Fruit fly (Drosophila melanogaster) whole organism, adult: ENCODE data around the gene CG12182.

Experiments
- CG11617 ChIP-seq: fragments of 200-800 bp; sonication (Bioruptor generic); optimal IDR thresholded peaks from 2 replicates; lab custom pipeline; 2017; ENCODE audit warnings: mild to moderate bottlenecking, missing biosample characterization, missing genetic modification reagents, missing genetic modification characterization
- CG12768 ChIP-seq: fragments of 200-800 bp; sonication (Bioruptor generic); optimal IDR thresholded peaks from 2 replicates; lab custom pipeline; 2017; ENCODE audit warnings: missing biosample characterization, missing genetic modification characterization, mild to moderate bottlenecking, moderate library complexity, missing genetic modification reagents
- CG14711 ChIP-seq: fragments of 200-800 bp; sonication (Bioruptor generic); optimal IDR thresholded peaks from 2 replicates; lab custom pipeline; 2018; ENCODE audit warnings: missing biosample characterization, mild to moderate bottlenecking, missing genetic modification characterization, moderate library complexity
- CG1620 ChIP-seq: fragments of 200-800 bp; sonication (Bioruptor generic); optimal IDR thresholded peaks from 2 replicates; lab custom pipeline; 2016; ENCODE audit warnings: missing biosample characterization, missing genetic modification characterization
- CG33017 ChIP-seq: fragments of 200-800 bp; sonication (Bioruptor generic); optimal IDR thresholded peaks from 2 replicates; lab custom pipeline; 2018; ENCODE audit warnings: missing biosample characterization, mild to moderate bottlenecking, missing genetic modification characterization, moderate library complexity
- CG5204 ChIP-seq: fragments of 200-800 bp; sonication (Bioruptor generic); optimal IDR thresholded peaks from 2 replicates; lab custom pipeline; 2016; ENCODE audit warnings: missing biosample characterization, missing genetic modification characterization
- CG7045 ChIP-seq: fragments of 200-800 bp; sonication (Bioruptor generic); optimal IDR thresholded peaks from 2 replicates; lab custom pipeline; 2017; ENCODE audit warnings: missing biosample characterization, mild to moderate bottlenecking, missing genetic modification characterization
- CG7101 ChIP-seq: fragments of 200-800 bp; sonication (Bioruptor generic); optimal IDR thresholded peaks from 2 replicates; lab custom pipeline; 2018; ENCODE audit warnings: missing biosample characterization, mild to moderate bottlenecking, missing genetic modification characterization, moderate library complexity
- Clk ChIP-seq: fragments of 200-800 bp; sonication (Bioruptor generic); optimal IDR thresholded peaks from 2 replicates; lab custom pipeline; 2017; ENCODE audit warnings: missing biosample characterization, missing genetic modification characterization
- Crg-1 ChIP-seq: fragments of 200-800 bp; sonication (Bioruptor generic); optimal IDR thresholded peaks from 2 replicates; lab custom pipeline; 2016; ENCODE audit warnings: missing biosample characterization, missing genetic modification characterization
- Hr96 ChIP-seq: fragments of 200-800 bp; sonication (Bioruptor generic); optimal IDR thresholded peaks from 2 replicates; lab custom pipeline; 2016; ENCODE audit warnings: missing biosample characterization, missing genetic modification characterization
- Mnt ChIP-seq: fragments of 200-800 bp; sonication (Bioruptor generic); optimal IDR thresholded peaks from 2 replicates; lab custom pipeline; 2016; ENCODE audit warnings: missing biosample characterization, mild to moderate bottlenecking, missing genetic modification characterization
- bab1 ChIP-seq: fragments of 200-800 bp; sonication (Bioruptor generic); optimal IDR thresholded peaks from 3 replicates; lab custom pipeline; 2019; ENCODE audit warnings: missing biosample characterization, mild to moderate bottlenecking, missing genetic modification characterization, moderate library complexity
- cic ChIP-seq: fragments of 200-800 bp; sonication (Bioruptor generic); optimal IDR thresholded peaks from 2 replicates; lab custom pipeline; 2017; ENCODE audit warnings: missing biosample characterization, mild to moderate bottlenecking, missing genetic modification characterization, moderate library complexity
- cnc ChIP-seq, 2 experiments: fragments of >200 bp; optimal IDR thresholded peaks; 2 replicates each; lab custom pipeline; 2017
- kay ChIP-seq: fragments of 200-800 bp; sonication (Bioruptor generic); peaks from one replicate; lab custom pipeline; 2016; ENCODE audit warnings: missing biosample characterization, missing genetic modification characterization, borderline replicate concordance
- ovo ChIP-seq: fragments of 200-800 bp; sonication (Bioruptor generic); optimal IDR thresholded peaks from 2 replicates; lab custom pipeline; 2016; ENCODE audit warnings: missing biosample characterization, missing genetic modification characterization
- pad ChIP-seq: fragments of 200-800 bp; sonication (Bioruptor generic); optimal IDR thresholded peaks from 3 replicates; lab custom pipeline; 2017; ENCODE audit warnings: missing biosample characterization, missing genetic modification characterization, mild to moderate bottlenecking, moderate library complexity, missing genetic modification reagents
- tj ChIP-seq: fragments of 200-800 bp; sonication (Bioruptor generic); optimal IDR thresholded peaks from 3 replicates; lab custom pipeline; 2017; ENCODE audit warnings: missing biosample characterization, mild to moderate bottlenecking, missing genetic modification characterization, moderate library complexity
- toe ChIP-seq: fragments of 200-800 bp; sonication (Bioruptor generic); optimal IDR thresholded peaks from 2 replicates; lab custom pipeline; 2016; ENCODE audit warnings: missing biosample characterization, missing genetic modification characterization

CG12182 gene

DNA sequence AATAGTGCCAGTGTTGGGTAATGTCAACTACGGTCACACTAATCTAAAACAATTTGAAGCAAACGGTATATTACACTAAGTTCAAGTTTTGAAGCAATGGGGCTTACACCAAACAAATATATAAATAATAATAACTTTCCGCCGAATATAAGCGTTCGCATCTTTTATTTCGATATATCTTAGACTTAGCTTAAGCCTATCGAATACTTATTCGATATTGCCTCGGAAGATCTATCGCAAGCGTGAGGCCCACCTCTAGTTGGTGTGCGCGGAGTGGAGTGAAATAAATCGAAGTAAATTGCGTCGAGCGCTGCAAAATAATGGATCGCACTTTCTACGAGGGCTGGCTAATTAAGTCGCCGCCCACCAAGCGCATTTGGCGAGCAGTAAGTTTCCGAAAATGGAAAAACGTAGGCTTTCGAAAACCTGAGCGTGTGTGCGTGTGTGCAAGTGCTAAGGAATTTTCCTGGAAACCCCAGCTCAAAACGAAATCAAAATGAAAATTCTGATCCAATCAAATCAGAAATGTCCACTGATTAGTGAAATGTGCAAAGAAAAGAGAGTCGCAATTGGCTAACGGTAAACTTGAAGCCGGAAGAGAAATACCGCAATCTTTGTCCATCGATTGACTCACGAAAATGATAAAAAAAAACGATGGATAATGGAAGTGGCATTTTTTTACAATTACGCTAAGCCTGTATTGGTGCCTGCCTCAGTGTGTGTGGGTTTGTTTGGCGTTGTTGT lies 10.0 kb downstream of the CG12182 start, which contains the start of gene dos:
dos (plus strand) TSS at position 248 of the 744 bp plus-strand sequence.
- TF ChIP-seq ovo (GFP tag; lab: Kevin White, UChicago) (peak; percentile 69), CG33017 (tag; lab: Kevin White, UChicago) (peak; percentile 27), CG7101 (tag; lab: Kevin White, UChicago) (peak; percentile 75), CG5204 (GFP tag; lab: Kevin White, UChicago) (no peak), tj (GFP tag; lab: Kevin White, UChicago) (no peak), Mnt (peak; percentile 72), CG7045 (peak; percentile 49), Clk (GFP tag; lab: Kevin White, UChicago) (peak; percentile 56), CG11617 (GFP tag; lab: Kevin White, UChicago) (peak; percentile 49), toe (peak; percentile 81), Crg-1 (peak; percentile 76), CG14711 (tag; lab: Kevin White, UChicago) (peak; percentile 54), kay (GFP tag; lab: Kevin White, UChicago) (no peak), Hr96 (GFP tag; lab: Kevin White, UChicago) (peak; percentile 30), cnc (optimal IDR thresholded peaks at IDR 0.05; lab: Kevin White, UChicago) (no peak), CG12768 (GFP tag; lab: Kevin White, UChicago) (peak; percentile 4), pad (peak; percentile 53), bab1 (peak; percentile 56), cic (no peak), CG1620 (GFP tag; lab: Kevin White, UChicago) (peak; percentile 84)

DNA sequence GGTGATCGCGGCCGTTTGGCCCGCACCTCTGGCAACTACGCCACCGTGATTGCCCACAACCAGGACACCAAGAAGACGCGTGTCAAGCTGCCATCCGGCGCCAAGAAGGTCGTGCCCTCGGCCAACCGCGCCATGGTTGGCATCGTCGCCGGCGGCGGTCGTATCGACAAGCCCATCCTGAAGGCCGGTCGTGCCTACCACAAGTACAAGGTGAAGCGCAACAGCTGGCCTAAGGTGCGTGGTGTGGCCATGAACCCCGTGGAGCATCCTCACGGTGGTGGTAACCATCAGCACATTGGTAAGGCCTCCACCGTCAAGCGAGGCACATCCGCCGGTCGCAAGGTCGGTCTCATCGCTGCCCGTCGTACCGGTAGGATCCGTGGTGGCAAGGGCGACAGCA lies 11.1 kb downstream of the CG12182 start:
- TF ChIP-seq CG11617 (GFP tag; lab: Kevin White, UChicago) = no peak
- TF ChIP-seq toe = no peak
- TF ChIP-seq pad = no peak
- no peak for TF ChIP-seq Mnt
- TF ChIP-seq Crg-1 = no peak
- TF ChIP-seq CG1620 (GFP tag; lab: Kevin White, UChicago) = no peak
- TF ChIP-seq CG14711 (tag; lab: Kevin White, UChicago) = no peak
- TF ChIP-seq ovo (GFP tag; lab: Kevin White, UChicago) = no peak
- TF ChIP-seq CG5204 (GFP tag; lab: Kevin White, UChicago) = no peak
- no peak for TF ChIP-seq Hr96 (GFP tag; lab: Kevin White, UChicago)
- no peak for TF ChIP-seq bab1
- TF ChIP-seq CG12768 (GFP tag; lab: Kevin White, UChicago) = no peak
- TF ChIP-seq CG7101 (tag; lab: Kevin White, UChicago) = no peak
- no peak for TF ChIP-seq tj (GFP tag; lab: Kevin White, UChicago)
- no peak for TF ChIP-seq kay (GFP tag; lab: Kevin White, UChicago)
- no peak for TF ChIP-seq Clk (GFP tag; lab: Kevin White, UChicago)
- TF ChIP-seq cnc (optimal IDR thresholded peaks at IDR 0.05; lab: Kevin White, UChicago) = no peak

DNA sequence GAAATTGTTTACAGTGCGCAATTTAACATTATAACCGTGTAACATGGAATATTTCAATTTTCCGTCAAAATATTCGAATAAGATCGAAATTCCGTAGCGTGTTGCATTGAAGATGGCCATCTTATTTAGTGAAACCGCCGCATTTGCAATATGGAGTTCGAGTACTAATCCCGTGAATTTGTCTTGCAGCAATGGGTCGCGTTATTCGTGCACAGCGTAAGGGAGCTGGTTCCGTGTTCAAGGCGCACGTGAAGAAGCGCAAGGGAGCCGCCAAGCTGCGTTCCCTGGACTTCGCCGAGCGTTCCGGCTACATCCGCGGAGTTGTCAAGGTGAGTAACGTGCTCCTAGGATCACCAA lies 11.8 kb downstream of the CG12182 start:
- TF ChIP-seq Mnt (peak; percentile 31), ovo (GFP tag; lab: Kevin White, UChicago) (no peak)

DNA sequence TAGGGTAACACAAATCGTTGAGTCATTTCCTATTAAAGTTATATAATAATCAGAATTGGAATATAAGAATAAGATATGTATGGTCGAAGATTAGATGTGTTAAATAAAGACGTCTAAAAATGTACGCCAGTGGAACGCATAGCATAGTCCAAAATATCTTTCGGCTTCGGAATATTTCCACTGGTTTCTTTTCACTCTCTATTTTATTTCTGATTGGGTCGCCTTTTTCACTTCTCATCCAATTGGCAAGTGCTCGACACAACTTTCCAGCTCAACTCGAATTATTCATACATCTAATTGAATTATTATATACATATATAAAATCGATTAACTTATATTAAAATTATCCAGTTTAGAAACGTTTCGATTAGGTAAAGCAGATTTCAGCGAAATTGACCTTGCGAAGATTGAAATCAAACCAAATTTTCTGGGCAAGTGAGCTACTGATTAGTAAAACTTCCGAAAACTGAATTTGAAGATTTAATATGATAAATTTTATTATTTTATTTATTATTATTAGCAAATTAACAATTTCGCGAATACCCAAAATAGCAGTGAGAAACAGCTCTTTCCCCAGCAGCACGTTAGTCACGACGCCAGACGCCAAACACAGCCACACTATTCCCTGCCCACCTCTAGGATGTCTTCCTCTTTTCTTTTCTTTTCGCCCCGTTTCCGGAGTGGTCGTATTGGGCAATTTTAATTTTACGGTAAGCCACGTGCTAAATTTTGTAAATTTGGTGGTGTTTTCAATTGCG lies 12.4 kb downstream of the CG12182 start, which contains the start of gene RpL8:
RpL8 (plus strand) TSS at position 653 of the 758 bp plus-strand sequence.
- TF ChIP-seq cic = peak; percentile 49
- peak; percentile 88 for TF ChIP-seq bab1
- TF ChIP-seq CG33017 (tag; lab: Kevin White, UChicago) = peak; percentile 77
- TF ChIP-seq ovo (GFP tag; lab: Kevin White, UChicago) = peak; percentile 76
- peak; percentile 70 for TF ChIP-seq toe
- TF ChIP-seq Clk (GFP tag; lab: Kevin White, UChicago) = peak; percentile 49
- TF ChIP-seq cnc (optimal IDR thresholded peaks at IDR 0.05; lab: Kevin White, UChicago) = no peak
- TF ChIP-seq kay (GFP tag; lab: Kevin White, UChicago) = peak; percentile 67
- peak; percentile 68 for TF ChIP-seq CG14711 (tag; lab: Kevin White, UChicago)
- peak; percentile 88 for TF ChIP-seq Hr96 (GFP tag; lab: Kevin White, UChicago)
- peak; percentile 78 for TF ChIP-seq tj (GFP tag; lab: Kevin White, UChicago)
- peak; percentile 89 for TF ChIP-seq CG12768 (GFP tag; lab: Kevin White, UChicago)
- peak; percentile 80 for TF ChIP-seq CG7045
- TF ChIP-seq Crg-1 = peak; percentile 80
- peak; percentile 83 for TF ChIP-seq CG7101 (tag; lab: Kevin White, UChicago)
- peak; percentile 89 for TF ChIP-seq CG11617 (GFP tag; lab: Kevin White, UChicago)
- peak; percentile 96 for TF ChIP-seq Mnt
- no peak for TF ChIP-seq CG5204 (GFP tag; lab: Kevin White, UChicago)
- TF ChIP-seq CG1620 (GFP tag; lab: Kevin White, UChicago) = peak; percentile 89
- TF ChIP-seq pad = peak; percentile 70

DNA sequence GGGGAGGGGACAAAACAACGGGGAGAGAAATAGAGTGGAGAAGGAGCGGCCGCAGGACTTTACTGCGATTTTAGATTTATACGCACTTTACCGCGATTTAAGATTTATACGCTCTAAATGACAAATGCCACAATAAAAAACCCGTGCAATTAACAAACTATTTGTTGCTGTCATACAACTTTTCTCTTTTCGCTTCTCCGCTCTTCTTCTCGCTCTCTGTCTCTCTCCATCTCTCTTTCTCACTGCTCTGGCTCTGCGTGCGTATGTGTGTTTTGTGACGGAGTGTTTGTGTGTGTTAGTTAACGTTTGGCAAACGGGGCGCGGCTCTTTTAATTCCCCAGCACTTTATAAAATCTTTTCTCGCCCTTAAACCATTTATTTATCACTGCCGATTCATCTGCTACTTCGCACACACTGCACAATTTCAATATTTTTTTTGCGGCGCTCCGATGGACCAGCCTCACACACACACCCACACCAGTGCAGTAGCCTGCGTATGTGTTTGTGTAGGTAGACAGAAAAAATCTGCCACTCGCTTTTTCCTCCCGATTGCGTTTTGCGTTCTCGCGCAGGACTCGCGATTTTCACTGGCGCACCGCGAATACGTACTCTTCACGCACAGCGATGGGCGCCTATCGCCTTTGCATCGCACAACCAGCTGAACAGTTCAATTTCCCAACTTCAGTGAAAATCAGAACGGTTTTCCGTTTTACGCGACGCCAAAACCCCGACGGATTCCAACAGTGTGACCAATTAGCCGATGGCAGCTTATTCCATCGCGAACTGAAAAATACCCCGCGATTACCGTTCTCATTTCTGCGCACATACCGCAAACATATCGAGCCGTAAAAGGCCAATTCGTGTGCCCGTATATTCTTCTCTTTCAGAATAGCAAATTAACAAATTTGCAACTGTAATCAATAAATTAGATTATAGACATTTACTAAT lies 13.3 kb downstream of the CG12182 start, which contains the start of gene msn:
msn (minus strand) TSS at position 747 of the 948 bp plus-strand sequence.
- TF ChIP-seq kay (GFP tag; lab: Kevin White, UChicago) (no peak), Mnt (peak; percentile 56), toe (no peak), Hr96 (GFP tag; lab: Kevin White, UChicago) (no peak), CG11617 (GFP tag; lab: Kevin White, UChicago) (no peak), cic (peak; percentile 58), Crg-1 (no peak), pad (no peak), CG5204 (GFP tag; lab: Kevin White, UChicago) (no peak), cnc (optimal IDR thresholded peaks at IDR 0.05; lab: Kevin White, UChicago) (no peak), Clk (GFP tag; lab: Kevin White, UChicago) (no peak), ovo (GFP tag; lab: Kevin White, UChicago) (no peak), CG7101 (tag; lab: Kevin White, UChicago) (peak; percentile 5), bab1 (peak; percentile 65), tj (GFP tag; lab: Kevin White, UChicago) (peak; percentile 75), CG1620 (GFP tag; lab: Kevin White, UChicago) (peak; percentile 55), CG12768 (GFP tag; lab: Kevin White, UChicago) (peak; percentile 27), CG7045 (no peak), CG14711 (tag; lab: Kevin White, UChicago) (peak; percentile 26), CG33017 (tag; lab: Kevin White, UChicago) (no peak)
